Fruit fly (Drosophila melanogaster): ENCODE measurements around the gene elg1.

elg1 gene

DNA sequence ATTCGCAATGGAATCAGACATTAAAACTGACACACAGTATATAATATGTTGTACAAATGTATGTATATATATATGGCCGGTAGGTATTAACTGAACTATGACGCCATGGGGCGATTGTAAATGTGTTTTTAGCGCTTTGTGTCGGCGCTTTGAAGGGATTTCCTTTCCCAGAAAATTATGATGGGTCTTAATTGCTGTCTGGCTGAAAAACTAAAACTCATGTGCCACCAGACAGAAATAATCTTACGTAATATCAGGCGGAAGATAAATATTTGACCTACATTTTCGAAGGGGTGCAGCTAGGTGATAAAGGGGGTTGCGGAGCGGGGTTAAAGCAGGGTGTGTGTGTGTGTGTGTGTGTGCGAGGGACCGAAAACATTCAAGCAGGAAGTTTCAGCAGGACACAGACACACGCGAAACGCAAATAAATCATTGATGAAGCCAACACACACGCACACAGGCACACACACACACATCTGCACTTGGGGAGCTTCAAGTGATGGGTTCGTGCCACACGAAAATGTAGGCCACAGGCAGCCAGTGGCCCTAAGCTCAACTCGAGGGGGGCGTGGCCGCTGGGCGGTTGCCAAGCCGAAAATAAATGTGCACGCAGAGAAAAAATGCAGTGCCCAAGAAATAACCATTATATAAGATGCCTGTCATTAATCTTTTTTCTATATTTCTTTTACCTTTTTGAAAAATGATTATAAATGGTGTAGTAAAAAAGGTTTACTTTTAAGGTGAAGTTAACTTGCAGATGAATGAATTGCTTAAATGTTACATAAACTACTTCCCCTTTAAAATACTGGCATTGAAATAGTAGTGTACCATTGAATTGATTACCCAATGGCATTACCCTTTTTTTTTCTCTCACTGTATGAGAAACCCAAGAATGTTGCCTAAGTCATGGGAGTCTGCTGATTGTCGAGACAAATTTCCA is 25.7 kb downstream of the elg1 start (continued):
- TF ChIP-seq TFAM (GFP tag; optimal IDR thresholded peaks at IDR 0.05) (no peak), CG2199 (GFP tag; IDR thresholded peaks at IDR 0.05) (no peak), oc (tag; optimal IDR thresholded peaks at IDR 0.05) (no peak), ash1 (GFP tag; optimal IDR thresholded peaks at IDR 0.05) (no peak), E2f2 (GFP tag; IDR thresholded peaks at IDR 0.05) (0 out of 2 replicates have a peak, but pooled peaks have one; percentile 19), insv (GFP tag; optimal IDR thresholded peaks at IDR 0.05) (no peak), CG2875 (GFP tag; optimal IDR thresholded peaks at IDR 0.05) (no peak), pan (optimal IDR thresholded peaks at IDR 0.05) (no peak), pan (GFP tag; optimal IDR thresholded peaks at IDR 0.05 in 1 of 2, IDR thresholded peaks at IDR 0.05 in 1 of 2) (peak in 1 of 2 experiments; percentile 51), bsh (GFP tag; optimal IDR thresholded peaks at IDR 0.05) (peak in 1 of 2 experiments; percentile 62), Bdp1 (GFP tag; optimal IDR thresholded peaks at IDR 0.05) (peak; percentile 20), CG30431 (GFP tag; optimal IDR thresholded peaks at IDR 0.05) (peak; percentile 6), CG33557 (GFP tag; optimal IDR thresholded peaks at IDR 0.05) (no peak), CG10565 (GFP tag; optimal IDR thresholded peaks at IDR 0.05) (no peak), psq (GFP tag; optimal IDR thresholded peaks at IDR 0.05) (no peak), z (GFP tag; IDR thresholded peaks at IDR 0.05) (no peak), zfh2 (GFP tag; optimal IDR thresholded peaks at IDR 0.05) (peak; percentile 18), Camta (GFP tag; optimal IDR thresholded peaks at IDR 0.05) (peak; percentile 49), CG8281 (tag; optimal IDR thresholded peaks at IDR 0.05) (peak; percentile 20), CG17328 (GFP tag; IDR thresholded peaks at IDR 0.05) (0 out of 2 replicates have a peak, but pooled peaks have one; percentile 17), Scr (GFP tag; IDR thresholded peaks at IDR 0.05; ENCODE audit: partially characterized antibody) (no peak), cas (GFP tag; IDR thresholded peaks at IDR 0.05) (no peak), CG4282 (GFP tag; optimal IDR thresholded peaks at IDR 0.05) (no peak), CrebB (tag; optimal IDR thresholded peaks at IDR 0.05) (no peak), Lim3 (GFP tag; IDR thresholded peaks at IDR 0.05) (0 out of 2 replicates have a peak, but pooled peaks have one; percentile 22), danr (GFP tag; IDR thresholded peaks at IDR 0.05) (no peak), CG8388 (GFP tag; optimal IDR thresholded peaks at IDR 0.05) (peak; percentile 52), CG4820 (GFP tag; optimal IDR thresholded peaks at IDR 0.05) (peak; percentile 59), nmo (GFP tag; optimal IDR thresholded peaks at IDR 0.05) (peak; percentile 72), CG7271 (tag; optimal IDR thresholded peaks at IDR 0.05) (no peak), sisA (GFP tag; IDR thresholded peaks at IDR 0.05) (peak; percentile 44), CG6272 (GFP tag; IDR thresholded peaks at IDR 0.05) (no peak), abd-A (tag; optimal IDR thresholded peaks at IDR 0.05) (no peak), HHEX (GFP tag; optimal IDR thresholded peaks at IDR 0.05) (peak; percentile 53), Xbp1 (GFP tag; optimal IDR thresholded peaks at IDR 0.05) (peak; percentile 60), CG31365 (tag; optimal IDR thresholded peaks at IDR 0.05) (no peak), Bgb (GFP tag; IDR thresholded peaks at IDR 0.05; ENCODE audit: partially characterized antibody) (no peak), Gsc (GFP tag; IDR thresholded peaks at IDR 0.05) (no peak), CG8924 (tag; optimal IDR thresholded peaks at IDR 0.05) (peak; percentile 51), wdn (GFP tag; IDR thresholded peaks at IDR 0.05) (no peak), CkIIα-i1 (GFP tag; IDR thresholded peaks at IDR 0.05) (no peak), D19A (tag; optimal IDR thresholded peaks at IDR 0.05) (peak; percentile 12), yki (optimal IDR thresholded peaks at IDR 0.05) (no peak), stc (GFP tag; IDR thresholded peaks at IDR 0.05) (no peak), pb (GFP tag; optimal IDR thresholded peaks at IDR 0.05) (no peak), dysf (GFP tag; IDR thresholded peaks at IDR 0.05) (peak; percentile 65), dan (GFP tag; IDR thresholded peaks at IDR 0.05) (no peak), pnt (GFP tag; optimal IDR thresholded peaks at IDR 0.05) (peak; percentile 10), CG10321 (GFP tag; IDR thresholded peaks at IDR 0.05) (no peak), unpg (GFP tag; optimal IDR thresholded peaks at IDR 0.05) (peak; percentile 63)
